Fruit fly (Drosophila melanogaster): ENCODE measurements around the gene Flacc.

The Flacc gene

dm6 chrX:18843229-18844033 lies 50.0 kb downstream of the Flacc start, which contains the start of gene htk (continued):
- no peak for TF ChIP-seq CG10565 (GFP tag; optimal IDR thresholded peaks at IDR 0.05)
- peak; percentile 21 for TF ChIP-seq ems (GFP tag; optimal IDR thresholded peaks at IDR 0.05)
- peak; percentile 69 for TF ChIP-seq nmo (GFP tag; optimal IDR thresholded peaks at IDR 0.05)
- TF ChIP-seq CG16813 (GFP tag; IDR thresholded peaks at IDR 0.05; ENCODE audit: partially characterized antibody), result peak; percentile 87
- peak; percentile 27 for TF ChIP-seq CG3407 (GFP tag; optimal IDR thresholded peaks at IDR 0.05)
- TF ChIP-seq Gug (GFP tag; IDR thresholded peaks at IDR 0.05), result peak; percentile 58; the same call in 3 of the 4 replicates
- no peak for TF ChIP-seq cwo (GFP tag; optimal IDR thresholded peaks at IDR 0.05)
- peak; percentile 55 for TF ChIP-seq phol (tag; optimal IDR thresholded peaks at IDR 0.05)
- peak; percentile 79 for TF ChIP-seq CG13624 (GFP tag; optimal IDR thresholded peaks at IDR 0.05)
- no peak for TF ChIP-seq CG8478 (optimal IDR thresholded peaks at IDR 0.05)
- no peak for TF ChIP-seq D19B (GFP tag; optimal IDR thresholded peaks at IDR 0.05)
- TF ChIP-seq CG7745 (tag; optimal IDR thresholded peaks at IDR 0.05), result no peak
- TF ChIP-seq CG12071 (GFP tag; optimal IDR thresholded peaks at IDR 0.05), result peak; percentile 29
- TF ChIP-seq CG10462 (GFP tag; optimal IDR thresholded peaks at IDR 0.05), result peak; percentile 12
- TF ChIP-seq CG43689 (GFP tag; IDR thresholded peaks at IDR 0.05), result no peak
- peak; percentile 56 for TF ChIP-seq ranshi (GFP tag; IDR thresholded peaks at IDR 0.05)
- TF ChIP-seq pho (GFP tag; optimal IDR thresholded peaks at IDR 0.05), result peak; percentile 71
- no peak for TF ChIP-seq CG17568 (GFP tag; optimal IDR thresholded peaks at IDR 0.05)
- TF ChIP-seq onecut (GFP tag; IDR thresholded peaks at IDR 0.05), result peak; percentile 71
- TF ChIP-seq CG10654 (GFP tag; optimal IDR thresholded peaks at IDR 0.05), result peak; percentile 65
- peak; percentile 62 for TF ChIP-seq CG2712 (tag; optimal IDR thresholded peaks at IDR 0.05)
- TF ChIP-seq nau (GFP tag; optimal IDR thresholded peaks at IDR 0.05), result no peak
- peak; percentile 80 for TF ChIP-seq CG12659 (GFP tag; optimal IDR thresholded peaks at IDR 0.05)
- TF ChIP-seq CG10979 (tag; optimal IDR thresholded peaks at IDR 0.05), result peak; percentile 88
- TF ChIP-seq exex (tag; optimal IDR thresholded peaks at IDR 0.05), result no peak
- no peak for TF ChIP-seq nom (GFP tag; optimal IDR thresholded peaks at IDR 0.05)
- no peak for TF ChIP-seq CG2202 (tag; optimal IDR thresholded peaks at IDR 0.05)
- TF ChIP-seq corto (GFP tag; optimal IDR thresholded peaks at IDR 0.05), result no peak
- TF ChIP-seq CG14441 (GFP tag; IDR thresholded peaks at IDR 0.05), result peak; percentile 52
- TF ChIP-seq chm (GFP tag; IDR thresholded peaks at IDR 0.05), result peak; percentile 81
- TF ChIP-seq CG3847 (GFP tag; IDR thresholded peaks at IDR 0.05), result peak; percentile 67
- TF ChIP-seq CG13894 (tag; optimal IDR thresholded peaks at IDR 0.05), result peak; percentile 93
- no peak for TF ChIP-seq CG4360 (GFP tag; IDR thresholded peaks at IDR 0.05)
- TF ChIP-seq Med (GFP tag), result peak; percentile 97
- TF ChIP-seq CG6272 (GFP tag; IDR thresholded peaks at IDR 0.05), result peak; percentile 50; the same call in 1 of the 2 replicates
- peak; percentile 76 for TF ChIP-seq dysf (GFP tag; IDR thresholded peaks at IDR 0.05)
- TF ChIP-seq bbx (GFP tag; IDR thresholded peaks at IDR 0.05; ENCODE audit: partially characterized antibody), result peak; percentile 96
- peak; percentile 56 for TF ChIP-seq ATbp (GFP tag; optimal IDR thresholded peaks at IDR 0.05)
- peak; percentile 20 for TF ChIP-seq CG4328 (GFP tag; optimal IDR thresholded peaks at IDR 0.05)
- peak; percentile 58 for TF ChIP-seq scrt (GFP tag; optimal IDR thresholded peaks at IDR 0.05)
- TF ChIP-seq da (GFP tag; optimal IDR thresholded peaks at IDR 0.05), result peak; percentile 64
- no peak for TF ChIP-seq crc (GFP tag; optimal IDR thresholded peaks at IDR 0.05)
- TF ChIP-seq CG4617 (GFP tag; optimal IDR thresholded peaks at IDR 0.05; ENCODE audit: borderline replicate concordance), result peak; percentile 78
- TF ChIP-seq cad (GFP tag; optimal IDR thresholded peaks at IDR 0.05), result no peak
- peak; percentile 65 for TF ChIP-seq Sox102F (GFP tag; optimal IDR thresholded peaks at IDR 0.05)
- peak; percentile 88 for TF ChIP-seq vvl (GFP tag; IDR thresholded peaks at IDR 0.05)
- peak; percentile 91 for TF ChIP-seq Dip2 (GFP tag; IDR thresholded peaks at IDR 0.05)
- peak; percentile 44 for TF ChIP-seq Sin3A (optimal IDR thresholded peaks at IDR 0.05)
- TF ChIP-seq Tbp (GFP tag; optimal IDR thresholded peaks at IDR 0.05), result no peak
